Fruit fly (Drosophila melanogaster) S2 (cell line): ENCODE measurements around the gene Nup58.

Source experiments
- CG8478 ChIP-seq: fragments of >200 bp; optimal IDR thresholded peaks from 2 replicates; lab custom pipeline; 2018
- CTCF ChIP-seq, 2 experiments: fragments of >200 bp; optimal IDR thresholded peaks; 2 replicates each; lab custom pipeline; 2018

DNA sequence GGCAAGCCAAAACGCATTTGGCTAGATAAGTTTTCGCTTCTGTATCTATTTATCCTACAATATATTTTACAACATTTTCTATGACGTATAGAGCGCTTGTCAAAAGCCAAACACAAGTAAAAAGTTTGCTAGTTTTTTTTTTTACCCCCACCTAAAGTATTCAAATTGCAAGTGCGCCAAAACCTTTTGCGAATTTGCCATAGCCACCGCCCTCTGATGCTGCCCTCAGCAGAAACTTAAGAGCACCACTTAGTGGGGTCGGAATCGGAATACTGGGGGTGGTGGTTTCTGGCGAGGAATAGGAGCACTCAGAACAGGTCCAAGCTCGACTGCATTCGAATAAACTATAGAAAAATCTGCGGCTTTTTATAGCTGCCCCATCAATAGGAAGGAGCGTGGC, 12.9 kb downstream of the Nup58 start, which contains the start of gene CG6184:
- no peak for TF ChIP-seq CTCF (optimal IDR thresholded peaks at IDR 0.05; lab: Kevin White, UChicago)
- no peak for TF ChIP-seq CG8478
